Fruit fly (Drosophila melanogaster) whole organism, embryonic: ENCODE results near the gene CG15283.

Experiments used
- CG12236 ChIP-seq: fragments of 200-800 bp; sonication (Bioruptor generic); optimal IDR thresholded peaks from 2 replicates; lab custom pipeline; 2016; ENCODE audit warnings: missing biosample characterization, missing genetic modification characterization
- CG18619 ChIP-seq: fragments of 200-800 bp; sonication (Bioruptor generic); optimal IDR thresholded peaks from 3 replicates; lab custom pipeline; 2017; ENCODE audit warnings: missing biosample characterization, mild to moderate bottlenecking, missing genetic modification characterization
- CG4820 ChIP-seq: fragments of 200-800 bp; sonication (Bioruptor generic); optimal IDR thresholded peaks from 3 replicates; lab custom pipeline; 2016; ENCODE audit warnings: missing biosample characterization, missing genetic modification characterization
- CG7271 ChIP-seq: fragments of 200-800 bp; sonication (Bioruptor generic); optimal IDR thresholded peaks from 2 replicates; lab custom pipeline; 2018; ENCODE audit warnings: missing biosample characterization, mild to moderate bottlenecking, missing genetic modification characterization, moderate library complexity
- CG7963 ChIP-seq: fragments of 200-800 bp; sonication (Bioruptor generic); IDR thresholded peaks from 3 replicates; pipeline ENCODE4 v1.3.6; 2022; ENCODE audit warnings: missing biosample characterization, missing genetic modification characterization; ENCODE audit not compliant: partially characterized antibody
- CG9797 ChIP-seq: fragments of 200-800 bp; sonication (Bioruptor generic); optimal IDR thresholded peaks from 3 replicates; lab custom pipeline; 2018; ENCODE audit warnings: missing biosample characterization, mild to moderate bottlenecking, missing genetic modification characterization
- Lim3 ChIP-seq: fragments of 200-800 bp; sonication (Bioruptor generic); IDR thresholded peaks from 2 replicates; pipeline ENCODE4 v1.3.6; 2022; ENCODE audit warnings: missing biosample characterization, missing genetic modification characterization
- Lpt ChIP-seq: fragments of >200 bp; optimal IDR thresholded peaks from 2 replicates; lab custom pipeline; 2018; ENCODE audit warnings: missing biosample characterization, missing genetic modification characterization
- Oaz ChIP-seq: fragments of 200-800 bp; sonication (Bioruptor generic); IDR thresholded peaks from 2 replicates; pipeline ENCODE4 v1.3.6; 2022; ENCODE audit warnings: missing biosample characterization, missing genetic modification characterization
- fd3F ChIP-seq: fragments of 200-800 bp; sonication (Bioruptor generic); optimal IDR thresholded peaks from 2 replicates; lab custom pipeline; 2018; ENCODE audit warnings: missing biosample characterization, mild to moderate bottlenecking, missing genetic modification characterization, moderate library complexity
- grau ChIP-seq: fragments of 200-800 bp; optimal IDR thresholded peaks from 3 replicates; lab custom pipeline; 2019; ENCODE audit warnings: missing biosample characterization, mild to moderate bottlenecking, missing genetic modification characterization, moderate library complexity
- insv ChIP-seq, 2 experiments: fragments of 200-800 bp; sonication (Bioruptor generic); optimal IDR thresholded peaks; 3 replicates each; lab custom pipeline; 2016 to 2018; ENCODE audit warnings: missing biosample characterization in 2 of 2, missing genetic modification characterization in 2 of 2
- trh ChIP-seq: fragments of 200-800 bp; sonication (Bioruptor generic); optimal IDR thresholded peaks from 2 replicates; lab custom pipeline; 2016; ENCODE audit warnings: missing biosample characterization, missing genetic modification characterization

dm6 chr2L:14411102-14411501 is 39.6 kb downstream of the CG15283 start:
- TF ChIP-seq insv (GFP tag; optimal IDR thresholded peaks at IDR 0.05; lab: Kevin White, UChicago), result no peak
- no peak for TF ChIP-seq CG18619 (GFP tag; lab: Kevin White, UChicago)
- TF ChIP-seq trh (GFP tag; lab: Kevin White, UChicago), result no peak
- no peak for TF ChIP-seq Lpt (GFP tag; lab: Kevin White, UChicago)
- no peak for TF ChIP-seq Oaz
- no peak for TF ChIP-seq Lim3
- no peak for TF ChIP-seq CG7271 (tag; lab: Kevin White, UChicago)
- no peak for TF ChIP-seq CG12236 (GFP tag; lab: Kevin White, UChicago)
- no peak for TF ChIP-seq fd3F (GFP tag; lab: Kevin White, UChicago)
- TF ChIP-seq grau, result no peak
- TF ChIP-seq CG7963 (GFP tag; lab: Robert Waterston, UW), result no peak
- TF ChIP-seq CG9797 (GFP tag; lab: Kevin White, UChicago), result no peak
- no peak for TF ChIP-seq CG4820 (GFP tag; lab: Kevin White, UChicago)
